Worm (Caenorhabditis elegans) whole organism, midembryonic: Measurements from ENCODE around the gene osm-9.

Experiments
- T22C8.4 ChIP-seq: fragments of 200-800 bp; sonication (Bioruptor generic); IDR thresholded peaks from 2 replicates; pipeline ENCODE4 v1.3.6; 2022; ENCODE audit warnings: missing genetic modification characterization, missing compliant biosample characterization
- cog-1 ChIP-seq: sonication (generic microtip); optimal IDR thresholded peaks from 2 replicates; lab custom pipeline; 2016; ENCODE audit warnings: missing genetic modification characterization, missing compliant biosample characterization
- flt-1 ChIP-seq: fragments of 200-800 bp; sonication (Bioruptor generic); IDR thresholded peaks from 2 replicates; pipeline ENCODE4 v1.3.6; 2022; ENCODE audit warnings: missing genetic modification characterization, missing compliant biosample characterization
- klf-2 ChIP-seq: fragments of 200-800 bp; sonication (Bioruptor generic); conservative IDR thresholded peaks from 2 replicates; pipeline ENCODE4 v1.3.6; 2022; ENCODE audit warnings: missing genetic modification reagents, missing genetic modification characterization, missing compliant biosample characterization
- med-1 ChIP-seq: sonication (generic microtip); optimal IDR thresholded peaks from 2 replicates; lab custom pipeline; 2017; ENCODE audit warnings: missing genetic modification characterization, mild to moderate bottlenecking, missing compliant biosample characterization, antibody characterized with exemption, missing genetic modification reagents; ENCODE audit not compliant: insufficient read depth
- ref-1 ChIP-seq: fragments of 200-800 bp; sonication (Bioruptor generic); conservative IDR thresholded peaks from 2 replicates; pipeline ENCODE4 v1.3.6; 2022; ENCODE audit warnings: missing genetic modification reagents, missing genetic modification characterization, missing compliant biosample characterization
- tab-1 ChIP-seq: fragments of 200-800 bp; sonication (Bioruptor generic); IDR thresholded peaks from 2 replicates; pipeline ENCODE4 v1.3.6; 2022; ENCODE audit warnings: missing genetic modification characterization, missing compliant biosample characterization
- ztf-23 ChIP-seq: fragments of 200-800 bp; sonication (Bioruptor generic); IDR thresholded peaks from 2 replicates; pipeline ENCODE4 v1.3.6; 2022; ENCODE audit warnings: missing genetic modification reagents, missing genetic modification characterization, missing compliant biosample characterization
- ztf-29 ChIP-seq: fragments of 200-800 bp; sonication (Bioruptor generic); IDR thresholded peaks from 2 replicates; pipeline ENCODE4 v1.3.6; 2022; ENCODE audit warnings: missing genetic modification reagents, missing genetic modification characterization, missing compliant biosample characterization

DNA sequence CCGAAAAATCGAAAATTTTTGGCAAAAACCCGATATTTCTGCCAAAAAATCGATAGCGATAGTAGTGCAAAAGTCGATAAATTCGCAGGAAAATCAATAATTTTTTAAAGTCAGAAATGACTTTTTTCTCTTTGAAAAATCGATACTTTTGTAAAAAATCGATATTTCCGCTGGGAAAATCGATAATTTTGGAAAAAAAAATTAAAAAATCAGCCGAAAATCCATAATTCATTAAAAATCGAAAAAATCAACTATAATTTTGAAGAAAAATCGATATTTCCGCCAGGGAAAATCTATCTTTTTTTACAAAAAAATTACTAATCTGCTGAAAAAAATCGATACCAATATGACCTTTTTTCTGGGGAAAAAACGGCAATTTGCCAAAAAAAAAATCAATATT is 25.7 kb downstream of the osm-9 start:
- TF ChIP-seq flt-1 (no peak), ztf-29 (GFP tag; lab: Robert Waterston, UW) (no peak), med-1 (no peak), ref-1 (GFP tag; lab: Robert Waterston, UW) (no peak), cog-1 (tag; lab: Kevin White, UChicago) (no peak), ztf-23 (GFP tag; lab: Robert Waterston, UW) (no peak), tab-1 (GFP tag; lab: Robert Waterston, UW) (no peak), klf-2 (GFP tag; lab: Robert Waterston, UW) (no peak), T22C8.4 (GFP tag; lab: Robert Waterston, UW) (peak; percentile 66; the same call in 1 of the 2 replicates)
